Worm (Caenorhabditis elegans): ENCODE data around the gene T12G3.6.

Gene T12G3.6

ce11 chrIV:12031003-12031402 is at the start of gene T12G3.6, which contains the start of gene mrpl-51:
T12G3.6 (minus strand) TSS chrIV:12031271.
mrpl-51 (plus strand) TSS chrIV:12031324.
- TF ChIP-seq ztf-23 (GFP tag; IDR thresholded peaks at IDR 0.05) (no peak), ztf-29 (GFP tag; IDR thresholded peaks at IDR 0.05) (no peak), flt-1 (GFP tag; IDR thresholded peaks at IDR 0.05) (no peak), med-1 (GFP tag; optimal IDR thresholded peaks at IDR 0.05; ENCODE audit: insufficient read depth) (no peak), ref-1 (GFP tag; conservative IDR thresholded peaks at IDR 0.05) (no peak), klf-2 (GFP tag; conservative IDR thresholded peaks at IDR 0.05) (no peak), T22C8.4 (GFP tag; IDR thresholded peaks at IDR 0.05) (no peak), cog-1 (tag; optimal IDR thresholded peaks at IDR 0.05) (no peak), tab-1 (GFP tag; IDR thresholded peaks at IDR 0.05) (no peak)

ce11 chrIV:12080807-12081206 is 49.7 kb upstream of the T12G3.6 start:
- no peak for TF ChIP-seq cog-1 (tag; optimal IDR thresholded peaks at IDR 0.05)
- TF ChIP-seq klf-2 (GFP tag; conservative IDR thresholded peaks at IDR 0.05): no peak

- TF ChIP-seq flt-1 (GFP tag; IDR thresholded peaks at IDR 0.05) (no peak), T22C8.4 (GFP tag; IDR thresholded peaks at IDR 0.05) (no peak)
Observed at ce11 chrIV:12078907-12079523, 47.9 kb upstream of the T12G3.6 start, which contains the start of gene lex-1. lex-1 (plus strand) TSS chrIV:12079473.

ce11 chrIV:12078112-12078812 is 47.2 kb upstream of the T12G3.6 start, which contains the start of gene tmed-1:
tmed-1 (minus strand) TSS chrIV:12078162.
- TF ChIP-seq ref-1 (GFP tag; conservative IDR thresholded peaks at IDR 0.05) (no peak), med-1 (GFP tag; optimal IDR thresholded peaks at IDR 0.05; ENCODE audit: insufficient read depth) (no peak)

ce11 chrIV:12075497-12075896 is 44.4 kb upstream of the T12G3.6 start, which contains the start of gene K08E4.7:
K08E4.7 (plus strand) TSS chrIV:12075797.
- TF ChIP-seq klf-2 (GFP tag; conservative IDR thresholded peaks at IDR 0.05): no peak
- no peak for TF ChIP-seq flt-1 (GFP tag; IDR thresholded peaks at IDR 0.05)
- no peak for TF ChIP-seq tab-1 (GFP tag; IDR thresholded peaks at IDR 0.05)
- TF ChIP-seq ztf-23 (GFP tag; IDR thresholded peaks at IDR 0.05): no peak
- TF ChIP-seq cog-1 (tag; optimal IDR thresholded peaks at IDR 0.05): no peak
- TF ChIP-seq ref-1 (GFP tag; conservative IDR thresholded peaks at IDR 0.05): no peak
- no peak for TF ChIP-seq ztf-29 (GFP tag; IDR thresholded peaks at IDR 0.05)
- TF ChIP-seq T22C8.4 (GFP tag; IDR thresholded peaks at IDR 0.05): no peak
- TF ChIP-seq med-1 (GFP tag; optimal IDR thresholded peaks at IDR 0.05; ENCODE audit: insufficient read depth): no peak

ce11 chrIV:12068590-12068989 is 37.5 kb upstream of the T12G3.6 start, which contains the start of gene bath-37:
bath-37 (plus strand) TSS chrIV:12068890.
- TF ChIP-seq klf-2 (GFP tag; conservative IDR thresholded peaks at IDR 0.05) (no peak), ztf-23 (GFP tag; IDR thresholded peaks at IDR 0.05) (no peak), ref-1 (GFP tag; conservative IDR thresholded peaks at IDR 0.05) (no peak), ztf-29 (GFP tag; IDR thresholded peaks at IDR 0.05) (no peak), T22C8.4 (GFP tag; IDR thresholded peaks at IDR 0.05) (no peak), med-1 (GFP tag; optimal IDR thresholded peaks at IDR 0.05; ENCODE audit: insufficient read depth) (no peak), flt-1 (GFP tag; IDR thresholded peaks at IDR 0.05) (no peak), tab-1 (GFP tag; IDR thresholded peaks at IDR 0.05) (no peak), cog-1 (tag; optimal IDR thresholded peaks at IDR 0.05) (no peak)

ce11 chrIV:12061229-12061628 is 30.2 kb upstream of the T12G3.6 start, which contains the start of gene K08E4.8:
K08E4.8 (minus strand) TSS chrIV:12061329.
- TF ChIP-seq flt-1 (GFP tag; IDR thresholded peaks at IDR 0.05) (no peak), cog-1 (tag; optimal IDR thresholded peaks at IDR 0.05) (no peak), klf-2 (GFP tag; conservative IDR thresholded peaks at IDR 0.05) (no peak), med-1 (GFP tag; optimal IDR thresholded peaks at IDR 0.05; ENCODE audit: insufficient read depth) (no peak), ztf-29 (GFP tag; IDR thresholded peaks at IDR 0.05) (no peak), ref-1 (GFP tag; conservative IDR thresholded peaks at IDR 0.05) (no peak), tab-1 (GFP tag; IDR thresholded peaks at IDR 0.05) (no peak), T22C8.4 (GFP tag; IDR thresholded peaks at IDR 0.05) (no peak), ztf-23 (GFP tag; IDR thresholded peaks at IDR 0.05) (no peak)

- no peak for TF ChIP-seq klf-2 (GFP tag; conservative IDR thresholded peaks at IDR 0.05)
- TF ChIP-seq ztf-23 (GFP tag; IDR thresholded peaks at IDR 0.05): no peak
- TF ChIP-seq cog-1 (tag; optimal IDR thresholded peaks at IDR 0.05): no peak
- TF ChIP-seq ztf-29 (GFP tag; IDR thresholded peaks at IDR 0.05): no peak
- TF ChIP-seq flt-1 (GFP tag; IDR thresholded peaks at IDR 0.05): no peak
- no peak for TF ChIP-seq T22C8.4 (GFP tag; IDR thresholded peaks at IDR 0.05)
- no peak for TF ChIP-seq med-1 (GFP tag; optimal IDR thresholded peaks at IDR 0.05; ENCODE audit: insufficient read depth)
- TF ChIP-seq ref-1 (GFP tag; conservative IDR thresholded peaks at IDR 0.05): no peak
- no peak for TF ChIP-seq tab-1 (GFP tag; IDR thresholded peaks at IDR 0.05)
Observed at ce11 chrIV:12057508-12057907, 26.4 kb upstream of the T12G3.6 start, which contains the start of gene K08E4.3. K08E4.3 (plus strand) TSS chrIV:12057742.

ce11 chrIV:12056603-12057002 is 25.5 kb upstream of the T12G3.6 start, which contains the start of gene K08E4.2:
K08E4.2 (minus strand) TSS chrIV:12056656.
- TF ChIP-seq cog-1 (tag; optimal IDR thresholded peaks at IDR 0.05) (no peak), ztf-23 (GFP tag; IDR thresholded peaks at IDR 0.05) (no peak), flt-1 (GFP tag; IDR thresholded peaks at IDR 0.05) (no peak), med-1 (GFP tag; optimal IDR thresholded peaks at IDR 0.05; ENCODE audit: insufficient read depth) (no peak), T22C8.4 (GFP tag; IDR thresholded peaks at IDR 0.05) (no peak), klf-2 (GFP tag; conservative IDR thresholded peaks at IDR 0.05) (no peak), tab-1 (GFP tag; IDR thresholded peaks at IDR 0.05) (no peak), ref-1 (GFP tag; conservative IDR thresholded peaks at IDR 0.05) (no peak), ztf-29 (GFP tag; IDR thresholded peaks at IDR 0.05) (no peak)

ce11 chrIV:12052461-12052860 is 21.4 kb upstream of the T12G3.6 start:
- TF ChIP-seq ref-1 (GFP tag; conservative IDR thresholded peaks at IDR 0.05): no peak
- no peak for TF ChIP-seq klf-2 (GFP tag; conservative IDR thresholded peaks at IDR 0.05)
- no peak for TF ChIP-seq ztf-29 (GFP tag; IDR thresholded peaks at IDR 0.05)
- TF ChIP-seq cog-1 (tag; optimal IDR thresholded peaks at IDR 0.05): no peak
- no peak for TF ChIP-seq ztf-23 (GFP tag; IDR thresholded peaks at IDR 0.05)
- TF ChIP-seq med-1 (GFP tag; optimal IDR thresholded peaks at IDR 0.05; ENCODE audit: insufficient read depth): no peak
- no peak for TF ChIP-seq flt-1 (GFP tag; IDR thresholded peaks at IDR 0.05)
- no peak for TF ChIP-seq T22C8.4 (GFP tag; IDR thresholded peaks at IDR 0.05)
- TF ChIP-seq tab-1 (GFP tag; IDR thresholded peaks at IDR 0.05): no peak
